Fruit fly (Drosophila melanogaster) whole organism, embryonic: ENCODE data around the gene CG10383.

Experiments used
- Antp ChIP-seq: fragments of 200-800 bp; sonication (Bioruptor generic); optimal IDR thresholded peaks from 3 replicates; lab custom pipeline; 2016; ENCODE audit warnings: missing biosample characterization, missing genetic modification characterization
- Blimp-1 ChIP-seq: fragments of 200-800 bp; sonication (Bioruptor generic); optimal IDR thresholded peaks from 3 replicates; lab custom pipeline; 2018; ENCODE audit warnings: missing biosample characterization, missing genetic modification characterization, mild to moderate bottlenecking, moderate library complexity, missing genetic modification reagents
- CG10147 ChIP-seq: fragments of 200-800 bp; sonication (Bioruptor generic); optimal IDR thresholded peaks from 2 replicates; lab custom pipeline; 2019; ENCODE audit warnings: missing biosample characterization, mild to moderate bottlenecking, missing genetic modification characterization, moderate library complexity
- CG10267 ChIP-seq: fragments of 200-800 bp; sonication (Bioruptor generic); optimal IDR thresholded peaks from 2 replicates; lab custom pipeline; 2018; ENCODE audit warnings: missing biosample characterization, mild to moderate bottlenecking, missing genetic modification characterization, moderate library complexity
- CG11456 ChIP-seq: fragments of 200-800 bp; sonication (Bioruptor generic); IDR thresholded peaks from 3 replicates; pipeline ENCODE4 v1.3.6; 2022; ENCODE audit warnings: missing biosample characterization, missing genetic modification characterization
- CG12104 ChIP-seq: fragments of 200-800 bp; sonication (Bioruptor generic); optimal IDR thresholded peaks from 3 replicates; lab custom pipeline; 2016; ENCODE audit warnings: missing biosample characterization, missing genetic modification characterization
- CG13775 ChIP-seq: fragments of 200-800 bp; sonication (Bioruptor generic); optimal IDR thresholded peaks from 3 replicates; lab custom pipeline; 2017; ENCODE audit warnings: missing biosample characterization, mild to moderate bottlenecking, missing genetic modification characterization
- CG13894 ChIP-seq: fragments of 200-800 bp; sonication (Bioruptor generic); optimal IDR thresholded peaks from 3 replicates; lab custom pipeline; 2018; ENCODE audit warnings: missing biosample characterization, mild to moderate bottlenecking, missing genetic modification characterization, moderate library complexity
- CG14014 ChIP-seq: fragments of 200-800 bp; sonication (Bioruptor generic); IDR thresholded peaks from 2 replicates; pipeline ENCODE4 v1.3.6; 2022; ENCODE audit warnings: missing biosample characterization, missing genetic modification characterization
- CG15073 ChIP-seq: fragments of 200-800 bp; sonication (Bioruptor generic); optimal IDR thresholded peaks from 2 replicates; lab custom pipeline; 2016; ENCODE audit warnings: missing biosample characterization, missing genetic modification characterization
- CG1603 ChIP-seq: fragments of 200-800 bp; sonication (Bioruptor generic); optimal IDR thresholded peaks from 2 replicates; lab custom pipeline; 2019; ENCODE audit warnings: missing biosample characterization, mild to moderate bottlenecking, missing genetic modification characterization, moderate library complexity
- CG18262 ChIP-seq: fragments of 200-800 bp; optimal IDR thresholded peaks from 3 replicates; lab custom pipeline; 2019; ENCODE audit warnings: missing biosample characterization, mild to moderate bottlenecking, missing genetic modification characterization, moderate library complexity
- CG18476 ChIP-seq: fragments of 200-800 bp; sonication (Bioruptor generic); optimal IDR thresholded peaks from 2 replicates; lab custom pipeline; 2016; ENCODE audit warnings: missing biosample characterization, mild to moderate bottlenecking, missing genetic modification characterization
- CG2889 ChIP-seq: fragments of 200-800 bp; sonication (Bioruptor generic); IDR thresholded peaks from 3 replicates; pipeline ENCODE4 v1.3.6; 2022; ENCODE audit warnings: missing biosample characterization, missing genetic modification characterization
- CG3163 ChIP-seq: fragments of 200-800 bp; sonication (Bioruptor generic); optimal IDR thresholded peaks from 3 replicates; lab custom pipeline; 2016; ENCODE audit warnings: missing biosample characterization, missing genetic modification characterization
- CG33557 ChIP-seq: fragments of 200-800 bp; sonication (Bioruptor generic); optimal IDR thresholded peaks from 2 replicates; lab custom pipeline; 2019; ENCODE audit warnings: missing biosample characterization, mild to moderate bottlenecking, missing genetic modification characterization, moderate library complexity
- CG34376 ChIP-seq: fragments of 200-800 bp; sonication (Bioruptor generic); optimal IDR thresholded peaks from 2 replicates; lab custom pipeline; 2018; ENCODE audit warnings: missing biosample characterization, mild to moderate bottlenecking, missing genetic modification characterization
- CG3838 ChIP-seq: fragments of 200-800 bp; sonication (Bioruptor generic); optimal IDR thresholded peaks from 3 replicates; lab custom pipeline; 2016; ENCODE audit warnings: missing biosample characterization, missing genetic modification characterization
- CG4328 ChIP-seq: fragments of 200-800 bp; sonication (Bioruptor generic); optimal IDR thresholded peaks from 3 replicates; lab custom pipeline; 2017; ENCODE audit warnings: missing biosample characterization, missing genetic modification reagents, missing genetic modification characterization
- CG4617 ChIP-seq: fragments of 200-800 bp; sonication (Bioruptor generic); optimal IDR thresholded peaks from 3 replicates; lab custom pipeline; 2016; ENCODE audit warnings: missing biosample characterization, missing genetic modification characterization, borderline replicate concordance
- CG5953 ChIP-seq: fragments of 200-800 bp; sonication (Bioruptor generic); IDR thresholded peaks from 2 replicates; pipeline ENCODE4 v1.3.6; 2022; ENCODE audit warnings: missing biosample characterization, missing genetic modification characterization
- CG7556 ChIP-seq: fragments of 200-800 bp; sonication (Bioruptor generic); optimal IDR thresholded peaks from 2 replicates; lab custom pipeline; 2017; ENCODE audit warnings: missing biosample characterization, mild to moderate bottlenecking, missing genetic modification characterization
- CG9727 ChIP-seq: fragments of 200-800 bp; sonication (Bioruptor generic); optimal IDR thresholded peaks from 3 replicates; lab custom pipeline; 2017; ENCODE audit warnings: missing biosample characterization, mild to moderate bottlenecking, missing genetic modification characterization
- CG9797 ChIP-seq: fragments of 200-800 bp; sonication (Bioruptor generic); optimal IDR thresholded peaks from 3 replicates; lab custom pipeline; 2018; ENCODE audit warnings: missing biosample characterization, mild to moderate bottlenecking, missing genetic modification characterization
- Dll ChIP-seq: fragments of 200-800 bp; sonication (Bioruptor generic); IDR thresholded peaks from 4 replicates; pipeline ENCODE4 v1.3.6; 2022; ENCODE audit warnings: missing biosample characterization, missing genetic modification characterization; ENCODE audit not compliant: partially characterized antibody
- E2f1 ChIP-seq: fragments of 200-800 bp; sonication (Bioruptor generic); IDR thresholded peaks from 2 replicates; pipeline ENCODE4 v1.3.6; 2022; ENCODE audit warnings: missing biosample characterization, missing genetic modification characterization
- Hmx ChIP-seq: fragments of 200-800 bp; sonication (Bioruptor generic); optimal IDR thresholded peaks from 2 replicates; lab custom pipeline; 2016; ENCODE audit warnings: missing biosample characterization, missing genetic modification characterization
- Lhr ChIP-seq: fragments of 200-800 bp; sonication (Bioruptor generic); optimal IDR thresholded peaks from 3 replicates; lab custom pipeline; 2017; ENCODE audit warnings: mild to moderate bottlenecking, missing biosample characterization, missing genetic modification reagents, missing genetic modification characterization
- Side ChIP-seq: fragments of 200-800 bp; sonication (Bioruptor generic); optimal IDR thresholded peaks from 2 replicates; lab custom pipeline; 2016; ENCODE audit warnings: missing biosample characterization, missing genetic modification characterization
- Sox100B ChIP-seq: fragments of 200-800 bp; sonication (Bioruptor generic); optimal IDR thresholded peaks from 3 replicates; lab custom pipeline; 2018; ENCODE audit warnings: missing biosample characterization, mild to moderate bottlenecking, missing genetic modification characterization
- YL-1 ChIP-seq: fragments of 200-800 bp; sonication (Bioruptor generic); optimal IDR thresholded peaks from 3 replicates; lab custom pipeline; 2017; ENCODE audit warnings: missing biosample characterization, mild to moderate bottlenecking, missing genetic modification characterization
- al ChIP-seq: fragments of 200-800 bp; sonication (Bioruptor generic); IDR thresholded peaks from 2 replicates; pipeline ENCODE4 v1.3.6; 2022; ENCODE audit warnings: missing biosample characterization, missing genetic modification characterization
- bbx ChIP-seq: fragments of 200-800 bp; sonication (Bioruptor generic); IDR thresholded peaks from 2 replicates; pipeline ENCODE4 v1.3.6; 2022; ENCODE audit warnings: missing biosample characterization, missing genetic modification characterization; ENCODE audit not compliant: partially characterized antibody
- corto ChIP-seq: fragments of 200-800 bp; sonication (Bioruptor generic); optimal IDR thresholded peaks from 2 replicates; lab custom pipeline; 2016; ENCODE audit warnings: missing biosample characterization, mild to moderate bottlenecking, missing genetic modification characterization, moderate library complexity
- dan ChIP-seq: fragments of 200-800 bp; sonication (Bioruptor generic); IDR thresholded peaks from 2 replicates; pipeline ENCODE4 v1.3.6; 2022; ENCODE audit warnings: missing biosample characterization, missing genetic modification characterization
- fru ChIP-seq: fragments of >200 bp; optimal IDR thresholded peaks from 2 replicates; lab custom pipeline; 2017
- gfzf ChIP-seq: fragments of 200-800 bp; sonication (Bioruptor generic); optimal IDR thresholded peaks from 2 replicates; lab custom pipeline; 2016; ENCODE audit warnings: missing biosample characterization, mild to moderate bottlenecking, missing genetic modification characterization, moderate library complexity
- grau ChIP-seq: fragments of 200-800 bp; optimal IDR thresholded peaks from 3 replicates; lab custom pipeline; 2019; ENCODE audit warnings: missing biosample characterization, mild to moderate bottlenecking, missing genetic modification characterization, moderate library complexity
- ind ChIP-seq: fragments of 200-800 bp; sonication (Bioruptor generic); optimal IDR thresholded peaks from 3 replicates; lab custom pipeline; 2016; ENCODE audit warnings: missing biosample characterization, missing genetic modification characterization
- kah ChIP-seq: fragments of 200-800 bp; sonication (Bioruptor generic); optimal IDR thresholded peaks from 2 replicates; lab custom pipeline; 2018; ENCODE audit warnings: missing biosample characterization, mild to moderate bottlenecking, missing genetic modification characterization
- lmd ChIP-seq: fragments of 200-800 bp; sonication (Bioruptor generic); IDR thresholded peaks from 2 replicates; pipeline ENCODE4 v1.3.6; 2022; ENCODE audit warnings: missing biosample characterization, missing genetic modification characterization
- lov ChIP-seq, 2 experiments: fragments of 200-800 bp in 1 of 2; fragments of >200 bp in 1 of 2; sonication (Bioruptor generic) in 1 of 2; IDR thresholded peaks in 1 of 2; optimal IDR thresholded peaks in 1 of 2; 2 replicates in 1 of 2; 3 replicates in 1 of 2; pipeline versions ENCODE4 v1.3.6 to Lab custom; 2017 to 2022; ENCODE audit warnings: missing biosample characterization in 1 of 2, missing genetic modification characterization in 1 of 2
- mam ChIP-seq: fragments of 200-800 bp; sonication (Bioruptor generic); optimal IDR thresholded peaks from 3 replicates; lab custom pipeline; 2016; ENCODE audit warnings: missing biosample characterization, missing genetic modification characterization
- pan ChIP-seq, 4 experiments: fragments of >200 bp in 3 of 4; fragments of 200-800 bp in 1 of 4; sonication (Bioruptor generic) in 1 of 4; optimal IDR thresholded peaks in 3 of 4; IDR thresholded peaks in 1 of 4; 2 replicates each; pipeline versions ENCODE4 v1.3.6 to Lab custom; 2017 to 2022; ENCODE audit warnings: missing biosample characterization in 2 of 4, missing genetic modification characterization in 2 of 4, mixed read lengths in 1 of 4
- row ChIP-seq: fragments of 200-800 bp; sonication (Bioruptor generic); IDR thresholded peaks from 3 replicates; pipeline ENCODE4 v1.3.6; 2022; ENCODE audit warnings: missing biosample characterization, missing genetic modification characterization
- sisA ChIP-seq: fragments of 200-800 bp; sonication (Bioruptor generic); IDR thresholded peaks from 2 replicates; pipeline ENCODE4 v1.3.6; 2022; ENCODE audit warnings: missing biosample characterization, missing genetic modification characterization
- vvl ChIP-seq: fragments of 200-800 bp; sonication (Bioruptor generic); IDR thresholded peaks from 2 replicates; pipeline ENCODE4 v1.3.6; 2022; ENCODE audit warnings: missing biosample characterization, missing genetic modification characterization
- z ChIP-seq: fragments of 200-800 bp; sonication (Bioruptor generic); IDR thresholded peaks from 3 replicates; pipeline ENCODE4 v1.3.6; 2022; ENCODE audit warnings: missing biosample characterization, missing genetic modification characterization
- zfh2 ChIP-seq: fragments of 200-800 bp; sonication (Bioruptor generic); optimal IDR thresholded peaks from 2 replicates; lab custom pipeline; 2016; ENCODE audit warnings: missing biosample characterization, missing genetic modification characterization

Gene CG10383

DNA sequence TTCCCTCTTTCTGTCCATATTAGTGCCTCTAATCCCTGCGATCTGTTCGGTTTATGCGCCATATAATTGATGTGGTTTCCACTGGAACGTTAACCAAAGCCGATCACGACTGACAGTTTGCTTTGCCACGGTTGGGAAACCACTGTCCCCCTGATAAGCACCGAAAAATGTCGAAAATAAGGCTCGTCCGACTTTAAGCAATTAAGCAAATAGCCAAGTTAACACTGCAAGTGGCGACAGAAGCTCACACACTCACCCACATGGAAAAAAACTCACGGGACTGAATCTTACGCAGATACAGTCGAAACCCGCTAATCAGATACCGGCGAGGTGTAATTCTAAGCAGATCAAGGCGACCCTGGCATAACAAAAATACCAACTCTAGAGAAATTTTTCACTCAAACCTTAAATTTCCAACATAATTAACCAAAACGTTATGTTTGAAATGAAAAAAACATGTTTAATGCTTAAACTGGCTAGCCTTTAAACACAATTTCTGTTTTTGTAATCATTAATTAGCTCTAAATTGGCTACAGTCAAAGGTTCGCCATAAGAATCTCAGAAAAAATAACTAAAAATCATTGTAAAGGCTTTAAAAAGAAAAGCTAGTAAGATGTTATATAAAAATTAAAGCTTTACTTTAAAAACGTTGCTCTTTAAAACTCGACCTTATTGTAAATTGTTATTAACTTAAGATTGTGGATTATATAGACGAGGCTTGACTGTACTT is 17.3 kb downstream of the CG10383 start (continued):
- TF ChIP-seq Dll (no peak), grau (peak; percentile 86), lmd (GFP tag; lab: Robert Waterston, UW) (peak; percentile 7; the same call in 1 of the 2 replicates), CG10267 (tag; lab: Kevin White, UChicago) (no peak), al (GFP tag; lab: Robert Waterston, UW) (no peak), kah (no peak), CG9727 (GFP tag; lab: Kevin White, UChicago) (peak; percentile 22), CG10147 (GFP tag; lab: Kevin White, UChicago) (no peak), pan (optimal IDR thresholded peaks at IDR 0.05; lab: Kevin White, UChicago) (no peak), pan (GFP tag; optimal IDR thresholded peaks at IDR 0.05 in 1 of 2, IDR thresholded peaks at IDR 0.05 in 1 of 2) (no peak), CG18476 (GFP tag; lab: Kevin White, UChicago) (no peak), vvl (GFP tag; lab: Robert Waterston, UW) (0 out of 2 replicates have a peak, but pooled peaks have one; percentile 6), CG34376 (GFP tag; lab: Kevin White, UChicago) (no peak), Blimp-1 (no peak), ind (GFP tag; lab: Kevin White, UChicago) (peak; percentile 3), gfzf (GFP tag; lab: Kevin White, UChicago) (no peak), CG18262 (tag; lab: Kevin White, UChicago) (no peak), CG9797 (GFP tag; lab: Kevin White, UChicago) (no peak), CG12104 (GFP tag; lab: Kevin White, UChicago) (peak; percentile 5), CG4328 (GFP tag; lab: Kevin White, UChicago) (peak; percentile 12), CG5953 (no peak), zfh2 (GFP tag; lab: Kevin White, UChicago) (no peak), bbx (GFP tag; lab: Robert Waterston, UW) (no peak), YL-1 (GFP tag; lab: Kevin White, UChicago) (no peak), Hmx (GFP tag; lab: Kevin White, UChicago) (no peak), dan (no peak), row (GFP tag; lab: Robert Waterston, UW) (peak; percentile 50; the same call in 2 of the 3 replicates), CG14014 (GFP tag; lab: Robert Waterston, UW) (no peak), CG1603 (tag; lab: Kevin White, UChicago) (no peak), CG3838 (GFP tag; lab: Kevin White, UChicago) (no peak), mam (GFP tag; lab: Kevin White, UChicago) (peak; percentile 28), Sox100B (no peak), CG3163 (no peak), CG4617 (GFP tag; lab: Kevin White, UChicago) (no peak), CG2889 (GFP tag; lab: Robert Waterston, UW) (no peak), corto (GFP tag; lab: Kevin White, UChicago) (no peak), sisA (GFP tag; lab: Robert Waterston, UW) (no peak), z (GFP tag; lab: Robert Waterston, UW) (no peak), CG15073 (no peak), fru (lab: Kevin White, UChicago) (no peak), CG7556 (GFP tag; lab: Kevin White, UChicago) (no peak), Lhr (GFP tag; lab: Kevin White, UChicago) (no peak), CG11456 (GFP tag; lab: Robert Waterston, UW) (0 out of 3 replicates have a peak, but pooled peaks have one; percentile 38), Antp (GFP tag; lab: Kevin White, UChicago) (no peak), Side (no peak), CG13775 (GFP tag; lab: Kevin White, UChicago) (no peak), lov (optimal IDR thresholded peaks at IDR 0.05; lab: Kevin White, UChicago) (no peak), lov (GFP tag; IDR thresholded peaks at IDR 0.05; lab: Robert Waterston, UW) (no peak), CG13894 (no peak), CG33557 (GFP tag; lab: Kevin White, UChicago) (no peak), E2f1 (no peak)
